Worm (Caenorhabditis elegans): Measurements from ENCODE around the gene C50H2.13.
A peak's percentile ranks its signal among the peaks of the same experiment; 100 is the strongest.

The C50H2.13 gene

DNA sequence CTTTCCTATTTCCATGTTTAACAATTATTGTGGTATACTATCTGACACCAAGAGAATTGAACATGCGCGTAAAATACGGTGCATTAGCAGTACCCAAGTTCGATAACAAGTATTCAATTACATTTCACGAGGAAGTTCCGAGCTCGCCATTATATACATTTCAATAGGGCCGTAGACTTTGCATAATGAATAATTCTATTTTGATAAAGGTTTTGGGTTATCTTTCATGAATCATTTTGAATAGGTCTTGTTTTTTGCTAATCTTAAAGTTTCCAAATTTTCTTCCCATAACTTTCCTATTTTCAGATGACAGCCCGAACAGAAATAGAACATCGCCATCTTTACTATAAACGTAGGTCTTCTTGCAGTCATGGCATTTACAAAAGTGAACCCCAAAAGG, at the start of gene C50H2.13:
Gene C50H2.13 (plus strand): TSS at position 301 of the 400 bp plus-strand sequence.
- peak; percentile 46 for TF ChIP-seq aha-1 (tag)
- no peak for TF ChIP-seq pha-4 (GFP tag; IDR thresholded peaks at IDR 0.05)
- no peak for TF ChIP-seq pha-4 (tag; optimal IDR thresholded peaks at IDR 0.05)

DNA sequence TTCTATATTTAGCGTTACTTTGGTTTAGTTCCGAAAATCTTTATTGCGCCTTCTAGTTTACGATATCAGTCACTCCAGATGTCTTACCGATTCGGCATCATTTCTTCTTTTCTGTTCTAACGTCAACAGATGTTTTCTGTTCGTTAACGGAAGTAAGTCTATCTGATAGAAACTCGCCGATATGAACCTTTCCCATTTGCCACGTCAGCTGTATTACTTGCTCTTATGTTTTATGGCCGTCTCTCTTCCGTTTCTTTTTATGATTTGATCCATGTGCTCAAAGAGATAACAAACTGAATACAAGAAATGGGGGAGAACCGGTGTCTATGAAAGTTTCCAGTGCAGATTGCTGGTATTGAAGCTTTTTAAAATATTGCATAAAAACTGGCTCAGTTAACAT, 46.9 kb upstream of the C50H2.13 start, which contains the start of gene srab-26:
Gene srab-26 (minus strand): TSS at position 101 of the 400 bp plus-strand sequence.
- TF ChIP-seq nhr-11 (tag; optimal IDR thresholded peaks at IDR 0.05) = no peak
- TF ChIP-seq nhr-111 (GFP tag; optimal IDR thresholded peaks at IDR 0.05) = no peak
- TF ChIP-seq F10B5.3 (tag; optimal IDR thresholded peaks at IDR 0.05) = no peak
- no peak for TF ChIP-seq php-3 (GFP tag; IDR thresholded peaks at IDR 0.05)
- no peak for TF ChIP-seq F26F4.8 (GFP tag; conservative IDR thresholded peaks at IDR 0.05)
- no peak for TF ChIP-seq arid-1 (GFP tag; conservative IDR thresholded peaks at IDR 0.05)
- no peak for TF ChIP-seq saeg-2 (GFP tag; IDR thresholded peaks at IDR 0.05)
- TF ChIP-seq T20F7.1 (GFP tag; optimal IDR thresholded peaks at IDR 0.05) = no peak
- no peak for TF ChIP-seq F37D6.2 (tag; optimal IDR thresholded peaks at IDR 0.05)
- no peak for TF ChIP-seq dpl-1 (GFP tag; optimal IDR thresholded peaks at IDR 0.05)
- no peak for TF ChIP-seq attf-4 (tag; optimal IDR thresholded peaks at IDR 0.05)
- TF ChIP-seq daf-8 (GFP tag; IDR thresholded peaks at IDR 0.05) = no peak
- no peak for TF ChIP-seq mep-1 (tag; optimal IDR thresholded peaks at IDR 0.05)
- no peak for TF ChIP-seq ceh-32 (tag; optimal IDR thresholded peaks at IDR 0.05; ENCODE audit: poor library complexity)
- no peak for TF ChIP-seq unc-62 (GFP tag; optimal IDR thresholded peaks at IDR 0.05 in 1 of 2)
- no peak for TF ChIP-seq unc-62 (tag; optimal IDR thresholded peaks at IDR 0.05)
- TF ChIP-seq dmd-6 (GFP tag; IDR thresholded peaks at IDR 0.05) = no peak

DNA sequence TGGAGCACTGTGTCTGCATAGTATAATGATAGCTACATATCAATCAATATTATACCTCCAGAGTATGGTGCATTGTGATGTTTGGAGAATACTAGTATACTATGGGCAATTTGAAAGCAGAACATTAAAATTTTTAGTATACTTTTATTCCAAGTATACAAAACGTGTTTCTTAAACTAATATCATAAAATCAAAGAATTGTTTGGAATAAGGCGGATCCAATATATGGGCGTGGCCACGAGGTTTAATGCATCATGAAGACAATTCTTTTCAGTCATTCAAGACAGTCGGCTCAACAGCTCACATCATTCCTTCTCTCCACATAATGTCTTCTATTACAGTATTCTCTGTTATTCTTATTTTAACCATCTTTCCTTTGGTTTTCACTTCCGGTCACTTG, 46.5 kb upstream of the C50H2.13 start, which contains the start of gene sdz-31:
Gene sdz-31 (plus strand): TSS at position 301 of the 400 bp plus-strand sequence.
- no peak for TF ChIP-seq zfp-2 (tag; optimal IDR thresholded peaks at IDR 0.05)
- TF ChIP-seq ceh-62 (tag; optimal IDR thresholded peaks at IDR 0.05) = no peak
- no peak for TF ChIP-seq ceh-32 (tag; optimal IDR thresholded peaks at IDR 0.05; ENCODE audit: poor library complexity)
- no peak for TF ChIP-seq spr-1 (tag; optimal IDR thresholded peaks at IDR 0.05)
- TF ChIP-seq cey-2 (tag; optimal IDR thresholded peaks at IDR 0.05; ENCODE audit: borderline replicate concordance, insufficient read depth) = no peak
- no peak for TF ChIP-seq snpc-1.2 (GFP tag; IDR thresholded peaks at IDR 0.05)
- no peak for TF ChIP-seq hif-1 (tag; optimal IDR thresholded peaks at IDR 0.05)
- no peak for TF ChIP-seq mep-1 (tag; optimal IDR thresholded peaks at IDR 0.05)

DNA sequence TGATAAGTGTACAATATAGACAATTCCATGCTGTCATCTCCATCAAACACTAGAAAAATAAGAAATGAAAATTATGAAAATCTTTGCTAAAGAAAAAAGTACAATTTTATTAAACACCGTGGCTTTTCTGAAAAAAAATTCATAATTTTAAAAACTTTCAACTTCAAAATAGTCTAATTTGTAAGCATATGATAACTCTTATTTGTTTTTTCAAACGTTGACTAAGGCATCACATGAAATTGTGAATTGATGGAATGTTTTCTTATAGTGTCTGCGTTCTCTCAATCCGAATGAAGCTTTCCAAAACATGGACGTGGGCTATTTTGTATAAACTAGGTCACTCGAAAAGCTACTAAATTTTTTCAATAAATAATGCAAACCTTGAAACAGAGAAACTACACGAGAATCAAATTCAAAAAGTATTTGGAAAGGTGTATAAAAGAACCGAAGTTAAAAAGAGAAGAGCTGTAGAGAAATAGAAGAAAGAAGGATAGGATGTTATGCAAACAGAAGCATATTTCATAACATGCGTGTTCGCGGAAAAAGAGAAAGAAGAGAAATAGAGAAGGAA, 40.3 kb upstream of the C50H2.13 start, which contains the start of gene clp-9:
Gene clp-9 (minus strand): TSS at position 51 of the 571 bp plus-strand sequence.
- TF ChIP-seq attf-4 (tag; optimal IDR thresholded peaks at IDR 0.05) (no peak), dpl-1 (GFP tag; optimal IDR thresholded peaks at IDR 0.05) (no peak), unc-62 (GFP tag; optimal IDR thresholded peaks at IDR 0.05 in 1 of 2) (peak in 1 of 2 experiments; percentile 92), unc-62 (tag; optimal IDR thresholded peaks at IDR 0.05) (no peak), ztf-11 (tag; optimal IDR thresholded peaks at IDR 0.05) (no peak)

DNA sequence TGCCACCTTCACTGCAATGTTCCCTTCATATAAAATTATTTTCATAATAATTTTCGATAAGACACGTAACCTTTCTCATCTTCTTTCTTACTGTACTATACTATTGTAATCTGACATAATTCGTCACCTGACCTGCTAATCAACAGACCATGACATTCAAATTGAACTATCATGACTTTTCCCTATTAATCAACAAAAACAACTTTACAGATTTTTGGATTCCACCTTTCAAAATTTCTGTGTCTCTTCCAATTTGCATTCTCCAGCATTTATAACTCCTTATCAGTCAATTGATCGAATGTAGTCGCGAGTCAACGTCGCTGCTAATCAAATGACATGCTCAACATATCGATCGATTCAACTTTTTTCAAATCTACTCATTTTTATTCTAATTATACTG, 36.7 kb upstream of the C50H2.13 start, which contains the start of gene fshr-1:
Gene fshr-1 (plus strand): TSS at position 209 of the 400 bp plus-strand sequence.
- TF ChIP-seq hif-1 (tag; optimal IDR thresholded peaks at IDR 0.05) (peak in 1 of 2 experiments; percentile 30), F44E2.7 (GFP tag; IDR thresholded peaks at IDR 0.05) (no peak), hlh-30 (tag; optimal IDR thresholded peaks at IDR 0.05; ENCODE audit: insufficient read depth) (peak; percentile 54), daf-16 (GFP tag; optimal IDR thresholded peaks at IDR 0.05) (no peak), daf-16 (tag; optimal IDR thresholded peaks at IDR 0.05) (peak; percentile 98), pqm-1 (tag; optimal IDR thresholded peaks at IDR 0.05) (peak; percentile 35), hlh-11 (tag; optimal IDR thresholded peaks at IDR 0.05) (peak; percentile 67), aha-1 (tag) (peak; percentile 27), nhr-28 (tag; optimal IDR thresholded peaks at IDR 0.05) (peak; percentile 53), mes-2 (tag; optimal IDR thresholded peaks at IDR 0.05; ENCODE audit: poor library complexity, severe bottlenecking) (no peak), ama-1 (optimal IDR thresholded peaks at IDR 0.05) (no peak), dmd-6 (GFP tag; IDR thresholded peaks at IDR 0.05) (peak; percentile 27), dve-1 (tag; optimal IDR thresholded peaks at IDR 0.05; ENCODE audit: insufficient read depth) (peak; percentile 76), nhr-77 (tag; optimal IDR thresholded peaks at IDR 0.05) (peak; percentile 21), php-3 (GFP tag; IDR thresholded peaks at IDR 0.05) (0 out of 2 replicates have a peak, but pooled peaks have one; percentile 37)

Data from whole organism, L4 larva.